Worm (Caenorhabditis elegans) whole organism, L3 larva: ENCODE results near the gene trp-1.

Experiments used
- ZK546.5 ChIP-seq: sonication (generic microtip); optimal IDR thresholded peaks from 2 replicates; lab custom pipeline; 2017; ENCODE audit warnings: missing biosample characterization, missing genetic modification characterization
- lin-39 ChIP-seq: fragments of 150-350 bp; optimal IDR thresholded peaks from 2 replicates; lab custom pipeline; 2018; ENCODE audit warnings: missing biosample characterization, missing genetic modification reagents, missing genetic modification characterization
- snpc-4 ChIP-seq: fragments of 150-350 bp; optimal IDR thresholded peaks from 2 replicates; lab custom pipeline; 2014; ENCODE audit warnings: missing biosample characterization, missing genetic modification characterization
- tbx-2 ChIP-seq: sonication (generic microtip); optimal IDR thresholded peaks from 2 replicates; lab custom pipeline; 2016; ENCODE audit warnings: mild to moderate bottlenecking, missing genetic modification characterization, missing compliant biosample characterization
- unc-39 ChIP-seq: sonication (generic microtip); optimal IDR thresholded peaks from 4 replicates; lab custom pipeline; 2017; ENCODE audit warnings: missing biosample characterization, missing genetic modification characterization
- zag-1 ChIP-seq: fragments of 150-350 bp; optimal IDR thresholded peaks from 2 replicates; lab custom pipeline; 2014; ENCODE audit warnings: missing biosample characterization, missing genetic modification characterization

DNA sequence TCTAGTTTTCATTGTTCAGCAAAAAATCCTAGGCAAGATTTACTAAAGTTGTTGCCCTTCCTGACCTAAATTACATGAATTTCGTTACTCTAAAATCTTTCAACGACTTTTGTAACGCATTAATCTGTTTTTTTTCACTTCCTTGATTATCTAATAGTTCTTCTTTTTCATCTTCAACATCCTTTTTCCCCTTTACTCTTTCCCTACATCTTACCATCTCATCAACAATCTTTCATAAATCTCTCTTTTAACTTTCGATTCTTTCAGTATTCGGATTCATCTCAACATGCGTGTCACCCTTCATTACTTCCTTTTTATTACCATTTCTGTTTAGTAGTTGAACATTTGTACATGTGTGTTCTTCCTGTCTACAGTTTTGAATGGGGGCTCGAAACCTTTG is 38.9 kb downstream of the trp-1 start:
- TF ChIP-seq zag-1 (tag; lab: Kevin White, UChicago): no peak
- no peak for TF ChIP-seq lin-39
- no peak for TF ChIP-seq ZK546.5 (tag; lab: Kevin White, UChicago)
- no peak for TF ChIP-seq tbx-2 (tag; lab: Kevin White, UChicago)
- no peak for TF ChIP-seq unc-39
- no peak for TF ChIP-seq snpc-4 (tag; lab: Kevin White, UChicago)
